Fruit fly (Drosophila melanogaster): Measurements from ENCODE around the gene poe.

Gene poe

dm6 chr2L:8081640-8082485, 10.4 kb upstream of the poe start (continued):
- peak; percentile 74 for TF ChIP-seq croc (GFP tag; conservative IDR thresholded peaks at IDR 0.05)
- TF ChIP-seq dmrt99B (tag; optimal IDR thresholded peaks at IDR 0.05): peak; percentile 89
- TF ChIP-seq fd102C (GFP tag; optimal IDR thresholded peaks at IDR 0.05): peak; percentile 44
- TF ChIP-seq stc (GFP tag; IDR thresholded peaks at IDR 0.05): peak; percentile 31; the same call in 1 of the 2 replicates
- TF ChIP-seq C15 (GFP tag; IDR thresholded peaks at IDR 0.05): 0 out of 3 replicates have a peak, but pooled peaks have one; percentile 35
- TF ChIP-seq az2 (GFP tag; optimal IDR thresholded peaks at IDR 0.05): peak; percentile 87
- TF ChIP-seq CG6683 (GFP tag; optimal IDR thresholded peaks at IDR 0.05): peak; percentile 7
- TF ChIP-seq pho (GFP tag; optimal IDR thresholded peaks at IDR 0.05): peak; percentile 13
- no peak for TF ChIP-seq fru (optimal IDR thresholded peaks at IDR 0.05)
- no peak for TF ChIP-seq CG14965 (GFP tag; optimal IDR thresholded peaks at IDR 0.05; ENCODE audit: borderline replicate concordance)
- TF ChIP-seq CG14860 (GFP tag; IDR thresholded peaks at IDR 0.05; ENCODE audit: partially characterized antibody): no peak
- TF ChIP-seq CG12299 (tag; optimal IDR thresholded peaks at IDR 0.05): peak; percentile 65
- TF ChIP-seq ttk (GFP tag; IDR thresholded peaks at IDR 0.05): peak; percentile 86
- TF ChIP-seq Usf (GFP tag; optimal IDR thresholded peaks at IDR 0.05): peak; percentile 60
- no peak for TF ChIP-seq Lpt (GFP tag; optimal IDR thresholded peaks at IDR 0.05)
- TF ChIP-seq Sry-β (GFP tag; optimal IDR thresholded peaks at IDR 0.05): peak; percentile 26
- TF ChIP-seq CG4282 (GFP tag; optimal IDR thresholded peaks at IDR 0.05): no peak
- no peak for TF ChIP-seq Dll (GFP tag; IDR thresholded peaks at IDR 0.05; ENCODE audit: partially characterized antibody)
- no peak for TF ChIP-seq dan (GFP tag; IDR thresholded peaks at IDR 0.05)
- no peak for TF ChIP-seq CG9797 (GFP tag; optimal IDR thresholded peaks at IDR 0.05)
- no peak for TF ChIP-seq CG13287 (GFP tag; IDR thresholded peaks at IDR 0.05; ENCODE audit: partially characterized antibody)
- no peak for TF ChIP-seq Doc2 (GFP tag; IDR thresholded peaks at IDR 0.05)
- TF ChIP-seq emc (GFP tag; optimal IDR thresholded peaks at IDR 0.05): no peak
- no peak for TF ChIP-seq E2f1 (GFP tag; IDR thresholded peaks at IDR 0.05)
- peak; percentile 69 for TF ChIP-seq CG12219 (GFP tag; optimal IDR thresholded peaks at IDR 0.05)
- peak; percentile 69 for TF ChIP-seq CG15601 (tag; optimal IDR thresholded peaks at IDR 0.05)
- TF ChIP-seq Blimp-1 (GFP tag; optimal IDR thresholded peaks at IDR 0.05): peak; percentile 82
- no peak; the same call in none of the 2 replicates for TF ChIP-seq danr (GFP tag; IDR thresholded peaks at IDR 0.05)
- no peak for TF ChIP-seq Mes4 (GFP tag; optimal IDR thresholded peaks at IDR 0.05)
- peak; percentile 30 for TF ChIP-seq cwo (GFP tag; optimal IDR thresholded peaks at IDR 0.05)
- TF ChIP-seq CG8924 (tag; optimal IDR thresholded peaks at IDR 0.05): peak; percentile 93
- TF ChIP-seq sr (GFP tag; IDR thresholded peaks at IDR 0.05): no peak
- no peak for TF ChIP-seq Deaf1 (tag; optimal IDR thresholded peaks at IDR 0.05)
- TF ChIP-seq CG3281 (GFP tag; optimal IDR thresholded peaks at IDR 0.05): peak; percentile 45
- peak; percentile 80 for TF ChIP-seq CG3847 (GFP tag; IDR thresholded peaks at IDR 0.05)
- no peak for TF ChIP-seq grn (GFP tag; optimal IDR thresholded peaks at IDR 0.05)
- TF ChIP-seq B-H2 (GFP tag; optimal IDR thresholded peaks at IDR 0.05): no peak
- peak; percentile 70 for TF ChIP-seq CG11723 (GFP tag; optimal IDR thresholded peaks at IDR 0.05)
- TF ChIP-seq Aef1 (GFP tag; IDR thresholded peaks at IDR 0.05): no peak
- peak; percentile 64 for TF ChIP-seq CG8359 (GFP tag; optimal IDR thresholded peaks at IDR 0.05; ENCODE audit: borderline replicate concordance)
- TF ChIP-seq CG10366 (GFP tag; IDR thresholded peaks at IDR 0.05): peak; percentile 84
- peak; percentile 54 for TF ChIP-seq CTCF (GFP tag; optimal IDR thresholded peaks at IDR 0.05)
- peak; percentile 8 for TF ChIP-seq CG4617 (GFP tag; optimal IDR thresholded peaks at IDR 0.05; ENCODE audit: borderline replicate concordance)
- peak; percentile 27 for TF ChIP-seq tup (GFP tag; optimal IDR thresholded peaks at IDR 0.05)
- TF ChIP-seq jing (GFP tag; optimal IDR thresholded peaks at IDR 0.05): peak; percentile 30
- TF ChIP-seq gce (GFP tag; IDR thresholded peaks at IDR 0.05): no peak
- peak; percentile 63 for TF ChIP-seq Hand (GFP tag; optimal IDR thresholded peaks at IDR 0.05)
- TF ChIP-seq CG13424 (tag; optimal IDR thresholded peaks at IDR 0.05): peak; percentile 85
- peak; percentile 87 for TF ChIP-seq CG33557 (GFP tag; optimal IDR thresholded peaks at IDR 0.05)
